Worm (Caenorhabditis elegans) whole organism, early embryonic: ENCODE data around the gene F55E10.1.
"Not testable (repeated sequence)": the region's sequence is repeated elsewhere in the genome, so short reads cannot be mapped to it uniquely, and the experiment has no call there.

ENCODE experiments used
- B0310.2 ChIP-seq: sonication (generic microtip); optimal IDR thresholded peaks from 2 replicates; lab custom pipeline; 2016; ENCODE audit warnings: mild to moderate bottlenecking, missing genetic modification characterization, missing compliant biosample characterization
- F13C5.2 ChIP-seq: sonication (generic microtip); optimal IDR thresholded peaks from 2 replicates; lab custom pipeline; 2017; ENCODE audit warnings: mild to moderate bottlenecking, missing genetic modification characterization, inconsistent platforms, missing compliant biosample characterization
- aly-1 ChIP-seq: sonication (generic microtip); optimal IDR thresholded peaks from 2 replicates; lab custom pipeline; 2016; ENCODE audit warnings: missing genetic modification characterization, missing compliant biosample characterization
- ama-1 ChIP-seq: fragments of 150-350 bp; optimal IDR thresholded peaks from 2 replicates; lab custom pipeline; 2014
- ceh-13 ChIP-seq: fragments of 200-800 bp; sonication (Bioruptor generic); optimal IDR thresholded peaks from 2 replicates; lab custom pipeline; 2018; ENCODE audit warnings: mild to moderate bottlenecking, missing genetic modification characterization, missing compliant biosample characterization
- ceh-36 ChIP-seq: sonication (generic microtip); optimal IDR thresholded peaks from 2 replicates; lab custom pipeline; 2016; ENCODE audit warnings: missing genetic modification characterization, inconsistent platforms, missing compliant biosample characterization
- ets-7 ChIP-seq: sonication (generic microtip); optimal IDR thresholded peaks from 2 replicates; lab custom pipeline; 2016; ENCODE audit warnings: missing genotype, missing genetic modification characterization, missing compliant biosample characterization
- flt-1 ChIP-seq: fragments of 200-800 bp; sonication (Bioruptor generic); IDR thresholded peaks from 2 replicates; pipeline ENCODE4 v1.3.6; 2022; ENCODE audit warnings: missing genetic modification characterization, missing compliant biosample characterization
- hmbx-1 ChIP-seq: sonication (generic microtip); optimal IDR thresholded peaks from 2 replicates; lab custom pipeline; 2016; ENCODE audit warnings: mild to moderate bottlenecking, missing genetic modification characterization, missing compliant biosample characterization
- hmg-4 ChIP-seq: fragments of 200-800 bp; sonication (Bioruptor generic); optimal IDR thresholded peaks from 2 replicates; lab custom pipeline; 2018; ENCODE audit warnings: mild to moderate bottlenecking, missing genetic modification characterization, missing compliant biosample characterization
- hnd-1 ChIP-seq: sonication (generic microtip); optimal IDR thresholded peaks from 2 replicates; lab custom pipeline; 2016; ENCODE audit warnings: missing genetic modification characterization, missing compliant biosample characterization
- pes-1 ChIP-seq: fragments of 200-800 bp; sonication (Bioruptor generic); IDR thresholded peaks from 2 replicates; pipeline ENCODE4 v1.3.6; 2022; ENCODE audit warnings: missing genetic modification reagents, missing genetic modification characterization, missing compliant biosample characterization
- scrt-1 ChIP-seq: fragments of 200-800 bp; sonication (Bioruptor generic); IDR thresholded peaks from 2 replicates; pipeline ENCODE4 v1.3.6; 2022; ENCODE audit warnings: missing genetic modification characterization, missing compliant biosample characterization
- sea-1 ChIP-seq: fragments of 200-800 bp; sonication (Bioruptor generic); conservative IDR thresholded peaks from 2 replicates; pipeline ENCODE4 v1.3.6; 2022; ENCODE audit warnings: missing genetic modification characterization, missing compliant biosample characterization
- tbx-11 ChIP-seq: fragments of 200-800 bp; sonication (Bioruptor generic); IDR thresholded peaks from 2 replicates; pipeline ENCODE4 v1.3.6; 2022; ENCODE audit warnings: missing genetic modification characterization, missing compliant biosample characterization
- tbx-37 ChIP-seq: fragments of 200-800 bp; sonication (Bioruptor generic); conservative IDR thresholded peaks from 2 replicates; pipeline ENCODE4 v1.3.6; 2022; ENCODE audit warnings: missing genetic modification reagents, missing genetic modification characterization, missing compliant biosample characterization
- tra-4 ChIP-seq: sonication (generic microtip); optimal IDR thresholded peaks from 2 replicates; lab custom pipeline; 2017; ENCODE audit warnings: missing genetic modification characterization, missing compliant biosample characterization

F55E10.1 gene

DNA sequence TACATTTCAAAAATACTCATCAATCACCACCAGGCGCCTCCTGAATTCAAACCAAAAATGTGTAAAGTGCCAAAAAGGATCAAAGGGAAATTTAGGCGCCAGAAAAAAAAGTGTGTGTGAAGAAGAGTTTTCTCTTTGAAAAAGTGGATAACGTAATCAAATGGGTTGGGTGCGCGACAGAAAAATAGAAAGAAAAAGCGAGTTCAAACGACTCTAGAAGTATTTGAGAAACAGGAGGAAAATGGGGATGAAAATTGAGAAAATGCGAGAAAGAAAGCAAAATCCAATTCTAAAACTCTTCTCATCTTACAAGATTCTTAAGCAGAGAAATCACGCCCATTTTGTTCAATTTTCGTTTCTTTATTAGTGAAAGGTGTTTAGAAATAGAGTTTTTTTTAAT lies 33.3 kb upstream of the F55E10.1 start:
- no peak for TF ChIP-seq aly-1 (tag; lab: Kevin White, UChicago)
- no peak for TF ChIP-seq ceh-36 (tag; lab: Kevin White, UChicago)
- TF ChIP-seq tra-4 (tag; lab: Kevin White, UChicago) = no peak
- TF ChIP-seq sea-1 = no peak
- TF ChIP-seq ets-7 = no peak
- no peak for TF ChIP-seq tbx-37 (GFP tag; lab: Robert Waterston, UW)
- TF ChIP-seq flt-1 (GFP tag; lab: Robert Waterston, UW) = no peak
- no peak for TF ChIP-seq tbx-11 (GFP tag; lab: Robert Waterston, UW)
- TF ChIP-seq ama-1 (lab: Kevin White, UChicago) = no peak
- no peak for TF ChIP-seq ceh-13 (GFP tag; lab: Kevin White, UChicago)
- no peak for TF ChIP-seq F13C5.2 (tag; lab: Kevin White, UChicago)
- no peak for TF ChIP-seq scrt-1
- no peak for TF ChIP-seq B0310.2 (tag; lab: Kevin White, UChicago)
- TF ChIP-seq hmg-4 (GFP tag; lab: Kevin White, UChicago) = no peak
- TF ChIP-seq pes-1 (GFP tag; lab: Robert Waterston, UW) = no peak
- no peak for TF ChIP-seq hmbx-1 (tag; lab: Kevin White, UChicago)

DNA sequence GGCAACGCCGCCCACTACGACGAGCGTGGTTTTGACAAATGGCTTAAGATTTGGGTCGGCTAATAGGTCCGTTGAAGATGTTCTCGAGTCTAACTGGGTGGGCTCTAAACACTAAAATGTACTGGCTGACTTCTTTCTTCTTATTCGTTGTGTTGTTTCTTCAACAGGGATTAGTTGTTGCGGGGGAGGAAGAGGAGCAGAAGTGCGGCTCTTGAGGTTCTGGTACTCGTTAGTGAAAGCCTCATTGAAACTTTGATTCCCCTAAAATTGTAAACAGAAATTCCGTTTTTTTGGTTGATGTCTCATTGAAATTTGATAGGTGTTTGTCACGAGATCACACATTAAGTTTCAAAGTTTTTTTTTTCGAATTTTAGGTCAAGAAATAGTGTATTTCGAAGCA lies 31.0 kb upstream of the F55E10.1 start:
- TF ChIP-seq F13C5.2 (tag; lab: Kevin White, UChicago) (no peak), hmg-4 (GFP tag; lab: Kevin White, UChicago) (no peak), pes-1 (GFP tag; lab: Robert Waterston, UW) (no peak), hnd-1 (tag; lab: Kevin White, UChicago) (no peak), B0310.2 (tag; lab: Kevin White, UChicago) (no peak), ama-1 (lab: Kevin White, UChicago) (no peak), sea-1 (no peak), tra-4 (tag; lab: Kevin White, UChicago) (no peak)

DNA sequence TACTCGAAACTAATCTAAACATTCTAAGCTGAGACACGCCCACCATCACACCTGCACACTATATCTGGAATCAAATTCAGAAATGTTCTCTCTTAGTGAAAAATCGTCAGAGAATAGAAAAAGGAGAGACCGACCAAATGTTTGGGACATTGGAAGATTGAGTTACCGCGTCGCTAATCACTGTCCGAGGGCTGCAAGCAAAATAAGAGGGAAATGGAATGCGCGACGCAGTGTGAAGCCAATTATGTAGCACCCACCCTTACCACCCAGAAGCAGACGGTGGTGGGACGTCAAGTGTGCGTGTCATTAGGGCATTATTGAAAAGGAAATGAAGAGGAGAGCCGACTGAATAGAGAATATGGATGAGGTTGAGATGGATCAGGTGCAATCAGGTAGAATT lies 30.2 kb upstream of the F55E10.1 start:
- no peak for TF ChIP-seq ama-1 (lab: Kevin White, UChicago)
- TF ChIP-seq ceh-13 (GFP tag; lab: Kevin White, UChicago) = no peak
- no peak for TF ChIP-seq flt-1 (GFP tag; lab: Robert Waterston, UW)
- TF ChIP-seq sea-1 = no peak
- TF ChIP-seq ets-7 = no peak
- TF ChIP-seq tbx-11 (GFP tag; lab: Robert Waterston, UW) = no peak
- TF ChIP-seq tbx-37 (GFP tag; lab: Robert Waterston, UW) = no peak
- TF ChIP-seq B0310.2 (tag; lab: Kevin White, UChicago) = no peak
- TF ChIP-seq hnd-1 (tag; lab: Kevin White, UChicago) = no peak
- no peak for TF ChIP-seq hmg-4 (GFP tag; lab: Kevin White, UChicago)
- no peak for TF ChIP-seq aly-1 (tag; lab: Kevin White, UChicago)

DNA sequence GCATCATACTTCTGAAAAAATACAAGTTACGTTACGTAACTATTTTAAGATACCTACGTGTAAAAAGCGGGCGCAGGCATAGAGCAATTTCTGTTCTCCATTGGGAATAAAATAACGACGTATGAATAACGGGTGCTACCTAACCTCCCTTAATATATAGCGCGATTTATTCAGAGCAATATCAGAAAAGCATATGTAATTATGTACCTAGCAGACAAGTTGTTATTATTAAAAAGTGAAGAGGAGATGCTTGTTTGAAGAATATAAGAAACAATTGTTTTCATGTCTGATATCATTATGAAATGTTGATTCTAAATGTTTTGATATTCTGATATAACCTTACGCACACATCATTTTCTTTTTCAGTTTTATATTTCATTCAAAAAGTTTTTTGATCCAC lies 22.8 kb upstream of the F55E10.1 start, which contains the start of gene srh-11:
srh-11 (minus strand) TSS at position 101 of the 400 bp plus-strand sequence.
- TF ChIP-seq flt-1 (GFP tag; lab: Robert Waterston, UW) (no peak), aly-1 (tag; lab: Kevin White, UChicago) (no peak), tbx-11 (GFP tag; lab: Robert Waterston, UW) (no peak), ceh-13 (GFP tag; lab: Kevin White, UChicago) (no peak), F13C5.2 (tag; lab: Kevin White, UChicago) (no peak), sea-1 (no peak), tbx-37 (GFP tag; lab: Robert Waterston, UW) (no peak), scrt-1 (no peak), B0310.2 (tag; lab: Kevin White, UChicago) (no peak), ceh-36 (tag; lab: Kevin White, UChicago) (no peak), hnd-1 (tag; lab: Kevin White, UChicago) (no peak), pes-1 (GFP tag; lab: Robert Waterston, UW) (no peak), hmbx-1 (tag; lab: Kevin White, UChicago) (no peak), ets-7 (no peak), ama-1 (lab: Kevin White, UChicago) (no peak), hmg-4 (GFP tag; lab: Kevin White, UChicago) (no peak), tra-4 (tag; lab: Kevin White, UChicago) (no peak)

DNA sequence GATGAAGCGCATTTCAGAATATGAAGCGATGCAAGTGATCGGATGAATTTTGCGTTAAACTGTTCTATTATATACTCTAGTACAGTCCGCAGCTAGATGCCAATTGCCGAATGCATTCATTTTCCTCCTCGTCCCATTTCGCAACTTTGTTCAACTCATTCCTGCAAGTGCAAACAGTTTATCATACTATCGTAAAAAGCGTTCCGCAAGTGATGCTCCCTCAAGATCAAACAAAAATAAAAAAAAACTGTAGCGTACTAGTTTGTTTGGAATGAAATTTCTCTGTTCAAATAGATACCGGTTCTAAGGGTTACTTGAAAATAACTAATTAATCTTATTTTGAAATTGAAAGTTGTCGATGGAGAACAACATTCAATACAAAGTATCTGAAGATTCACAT lies 20.9 kb upstream of the F55E10.1 start, which contains the start of gene pqn-57:
pqn-57 (minus strand) TSS at position 101 of the 400 bp plus-strand sequence.
- TF ChIP-seq ceh-13 (GFP tag; lab: Kevin White, UChicago) (no peak), tbx-11 (GFP tag; lab: Robert Waterston, UW) (no peak)

DNA sequence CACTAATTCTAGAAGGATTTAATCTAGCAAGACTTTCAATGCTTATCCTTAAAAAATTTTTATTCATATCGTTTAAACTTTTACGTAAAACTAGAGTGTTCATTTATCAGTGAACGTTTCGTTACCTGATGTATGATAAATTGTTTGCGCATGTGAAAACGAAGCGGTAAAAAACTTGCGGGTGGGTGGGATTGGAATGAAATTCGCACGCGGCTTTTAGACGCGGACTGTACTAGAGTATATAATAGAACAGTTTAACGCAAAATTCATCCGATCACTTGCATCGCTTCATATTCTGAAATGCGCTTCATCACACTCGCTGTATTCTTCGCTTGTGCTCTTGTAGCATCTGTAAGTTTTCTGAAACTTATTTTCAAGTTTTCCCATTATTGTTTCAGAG lies 20.0 kb upstream of the F55E10.1 start, which contains the start of gene abu-9:
abu-9 (plus strand) TSS at position 301 of the 400 bp plus-strand sequence.
- TF ChIP-seq ets-7; hnd-1 (tag; lab: Kevin White, UChicago); tbx-11 (GFP tag; lab: Robert Waterston, UW): not testable (repeated sequence)

DNA sequence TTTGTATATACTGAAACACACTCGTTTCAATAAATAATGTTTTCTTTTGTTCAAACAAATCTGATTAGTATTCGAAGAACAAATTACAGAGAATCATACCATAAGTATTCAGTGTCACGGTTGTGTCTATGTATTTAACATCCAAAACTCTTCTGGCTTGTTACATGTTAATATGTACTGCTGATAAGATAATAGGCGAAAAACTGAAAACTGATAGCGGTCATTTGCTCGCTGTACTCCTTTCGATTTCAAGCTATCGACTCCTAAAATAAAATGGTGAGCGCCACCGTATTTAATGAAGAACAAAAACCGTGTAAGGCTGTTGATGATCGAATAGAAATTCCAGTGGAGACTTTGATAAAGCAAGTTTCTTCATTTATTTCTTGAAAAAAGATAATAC lies 18.4 kb upstream of the F55E10.1 start, which contains the start of gene R09F10.1:
R09F10.1 (plus strand) TSS at position 222 of the 400 bp plus-strand sequence.
- TF ChIP-seq aly-1 (tag; lab: Kevin White, UChicago) = no peak
- no peak for TF ChIP-seq flt-1 (GFP tag; lab: Robert Waterston, UW)
- TF ChIP-seq pes-1 (GFP tag; lab: Robert Waterston, UW) = no peak
- no peak for TF ChIP-seq B0310.2 (tag; lab: Kevin White, UChicago)
- TF ChIP-seq hnd-1 (tag; lab: Kevin White, UChicago) = no peak
- TF ChIP-seq ets-7 = no peak
- TF ChIP-seq tbx-11 (GFP tag; lab: Robert Waterston, UW) = no peak
- no peak for TF ChIP-seq ceh-13 (GFP tag; lab: Kevin White, UChicago)
- TF ChIP-seq sea-1 = no peak
- no peak for TF ChIP-seq hmg-4 (GFP tag; lab: Kevin White, UChicago)
- no peak for TF ChIP-seq ama-1 (lab: Kevin White, UChicago)
- TF ChIP-seq hmbx-1 (tag; lab: Kevin White, UChicago) = no peak
- no peak for TF ChIP-seq scrt-1
- no peak for TF ChIP-seq tbx-37 (GFP tag; lab: Robert Waterston, UW)
